Fruit fly (Drosophila melanogaster): ENCODE measurements around the gene CG12003.

Gene CG12003

DNA sequence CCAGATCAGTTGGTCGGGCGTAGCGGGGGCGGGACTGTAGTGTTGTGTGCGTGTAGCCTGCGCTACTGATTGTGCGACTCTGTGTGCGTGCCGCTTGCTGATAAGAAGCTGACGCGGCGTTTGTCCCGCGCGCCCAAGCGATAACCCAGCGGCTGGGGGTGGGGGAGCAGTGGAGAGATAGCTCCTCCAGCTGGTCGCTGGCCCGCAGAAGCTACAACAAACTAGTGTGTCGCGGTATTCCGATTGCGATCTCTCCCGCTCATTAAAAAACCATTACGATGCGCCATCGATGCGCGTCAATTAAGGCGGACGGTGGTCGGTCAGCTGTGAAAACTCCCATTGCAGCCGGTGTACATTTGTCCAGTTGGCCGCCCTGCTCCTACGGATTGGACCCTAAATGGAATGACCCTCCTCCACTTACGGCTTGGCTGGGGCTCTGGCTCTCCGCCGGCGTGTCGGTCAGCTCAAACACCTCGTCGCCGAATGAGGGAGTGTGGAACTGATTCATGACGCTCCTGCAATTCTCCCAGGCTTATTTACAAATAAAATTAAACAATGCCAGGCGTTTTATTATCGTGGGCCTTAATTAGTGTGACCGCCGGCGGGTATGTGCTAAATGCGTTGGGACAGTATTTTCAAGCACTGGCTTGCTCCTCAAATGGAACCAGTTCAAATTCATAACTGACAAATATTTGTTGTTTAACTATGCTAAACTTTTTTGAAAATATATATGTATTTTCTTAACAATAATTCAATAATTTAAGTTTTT is 37.1 kb downstream of the CG12003 start, which contains the start of gene CG12104 (continued):
- TF ChIP-seq dysf (GFP tag; IDR thresholded peaks at IDR 0.05): no peak
- TF ChIP-seq gfzf (GFP tag; optimal IDR thresholded peaks at IDR 0.05): peak; percentile 76
- no peak for TF ChIP-seq CG8924 (tag; optimal IDR thresholded peaks at IDR 0.05)
- no peak for TF ChIP-seq hth (optimal IDR thresholded peaks at IDR 0.05)
- peak; percentile 44 for TF ChIP-seq NfI (GFP tag; optimal IDR thresholded peaks at IDR 0.05)
- TF ChIP-seq CG9727 (GFP tag; optimal IDR thresholded peaks at IDR 0.05): peak; percentile 42
- no peak for TF ChIP-seq CG12155 (GFP tag; optimal IDR thresholded peaks at IDR 0.05)
- no peak for TF ChIP-seq hkb (optimal IDR thresholded peaks at IDR 0.05)
- 0 out of 2 replicates have a peak, but pooled peaks have one; percentile 8 for TF ChIP-seq hkb (GFP tag; IDR thresholded peaks at IDR 0.05)
- TF ChIP-seq luna (GFP tag; optimal IDR thresholded peaks at IDR 0.05): no peak
- TF ChIP-seq row (GFP tag; IDR thresholded peaks at IDR 0.05): peak; percentile 71
- TF ChIP-seq pho (GFP tag; optimal IDR thresholded peaks at IDR 0.05): no peak
- TF ChIP-seq CG17829 (tag; optimal IDR thresholded peaks at IDR 0.05): peak; percentile 29
- TF ChIP-seq CG13296 (GFP tag; optimal IDR thresholded peaks at IDR 0.05): peak; percentile 9
- TF ChIP-seq Ravus (GFP tag; IDR thresholded peaks at IDR 0.05): no peak
- no peak for TF ChIP-seq CG42726 (GFP tag; IDR thresholded peaks at IDR 0.05; ENCODE audit: partially characterized antibody)
- TF ChIP-seq sr (GFP tag; IDR thresholded peaks at IDR 0.05): no peak
- no peak for TF ChIP-seq Xrp1 (GFP tag; IDR thresholded peaks at IDR 0.05)
- TF ChIP-seq CG3281 (GFP tag; optimal IDR thresholded peaks at IDR 0.05): no peak
- no peak for TF ChIP-seq tin (GFP tag; optimal IDR thresholded peaks at IDR 0.05)
- no peak for TF ChIP-seq sima (GFP tag; optimal IDR thresholded peaks at IDR 0.05)
- TF ChIP-seq CG8944 (GFP tag; optimal IDR thresholded peaks at IDR 0.05): no peak
- TF ChIP-seq Optix (GFP tag; IDR thresholded peaks at IDR 0.05): no peak
- no peak for TF ChIP-seq zen2 (GFP tag; IDR thresholded peaks at IDR 0.05; ENCODE audit: partially characterized antibody)
- TF ChIP-seq fd102C (GFP tag; optimal IDR thresholded peaks at IDR 0.05): no peak
- TF ChIP-seq Mrtf (GFP tag; IDR thresholded peaks at IDR 0.05): no peak
- no peak for TF ChIP-seq Fer3 (tag; optimal IDR thresholded peaks at IDR 0.05)
- no peak for TF ChIP-seq CG10321 (GFP tag; IDR thresholded peaks at IDR 0.05)
- TF ChIP-seq klu (GFP tag; IDR thresholded peaks at IDR 0.05): no peak
- no peak for TF ChIP-seq Dip3 (GFP tag; optimal IDR thresholded peaks at IDR 0.05)
- no peak for TF ChIP-seq Usf (GFP tag; optimal IDR thresholded peaks at IDR 0.05)
- TF ChIP-seq ssp (GFP tag; IDR thresholded peaks at IDR 0.05): no peak
- no peak for TF ChIP-seq B-H2 (GFP tag; optimal IDR thresholded peaks at IDR 0.05)
- TF ChIP-seq h (optimal IDR thresholded peaks at IDR 0.05): no peak
- TF ChIP-seq CG14965 (GFP tag; optimal IDR thresholded peaks at IDR 0.05; ENCODE audit: borderline replicate concordance): no peak
- TF ChIP-seq Doc2 (GFP tag; IDR thresholded peaks at IDR 0.05): no peak
- TF ChIP-seq CG11085 (GFP tag; IDR thresholded peaks at IDR 0.05): no peak
- no peak for TF ChIP-seq CG6683 (GFP tag; optimal IDR thresholded peaks at IDR 0.05)
- TF ChIP-seq tap (tag; optimal IDR thresholded peaks at IDR 0.05): no peak
- no peak for TF ChIP-seq Lpt (GFP tag; optimal IDR thresholded peaks at IDR 0.05)
- TF ChIP-seq Hand (GFP tag; optimal IDR thresholded peaks at IDR 0.05): no peak
- TF ChIP-seq CG13424 (tag; optimal IDR thresholded peaks at IDR 0.05): no peak
- TF ChIP-seq CG32772 (GFP tag; IDR thresholded peaks at IDR 0.05): no peak
- no peak for TF ChIP-seq Nf-YB (GFP tag; optimal IDR thresholded peaks at IDR 0.05)
- TF ChIP-seq lab (GFP tag; optimal IDR thresholded peaks at IDR 0.05): peak; percentile 42
- TF ChIP-seq CG7786 (GFP tag; optimal IDR thresholded peaks at IDR 0.05): no peak
- TF ChIP-seq CG9215 (GFP tag; IDR thresholded peaks at IDR 0.05): no peak
- TF ChIP-seq CG17912 (GFP tag; optimal IDR thresholded peaks at IDR 0.05): no peak
- peak; percentile 40 for TF ChIP-seq cwo (GFP tag; optimal IDR thresholded peaks at IDR 0.05)
- no peak; the same call in 2 of the 3 replicates for TF ChIP-seq CG34422 (GFP tag; IDR thresholded peaks at IDR 0.05)
- no peak for TF ChIP-seq CG15696 (tag; optimal IDR thresholded peaks at IDR 0.05)

Measured in whole organism, embryonic.